Worm (Caenorhabditis elegans) whole organism, late embryonic: ENCODE data around the gene coh-1.

Source experiments
- T23F11.4 ChIP-seq: fragments of 200-800 bp; sonication (Bioruptor generic); optimal IDR thresholded peaks from 2 replicates; lab custom pipeline; 2018; ENCODE audit warnings: mild to moderate bottlenecking, missing genetic modification characterization, missing compliant biosample characterization
- Y22D7AL.16 ChIP-seq: sonication (generic microtip); optimal IDR thresholded peaks from 2 replicates; lab custom pipeline; 2016; ENCODE audit warnings: missing genetic modification characterization, missing compliant biosample characterization
- ahr-1 ChIP-seq: sonication (generic microtip); optimal IDR thresholded peaks from 2 replicates; lab custom pipeline; 2016; ENCODE audit warnings: missing genetic modification characterization, missing compliant biosample characterization
- ama-1 ChIP-seq: fragments of 150-350 bp; optimal IDR thresholded peaks from 2 replicates; lab custom pipeline; 2014
- ceh-18 ChIP-seq: sonication (generic microtip); optimal IDR thresholded peaks from 2 replicates; lab custom pipeline; 2016; ENCODE audit warnings: missing genetic modification characterization, missing compliant biosample characterization
- ceh-22 ChIP-seq: sonication (generic microtip); optimal IDR thresholded peaks from 2 replicates; lab custom pipeline; 2017; ENCODE audit warnings: missing biosample characterization, missing genetic modification characterization
- ceh-30 ChIP-seq: fragments of 150-350 bp; optimal IDR thresholded peaks from 2 replicates; lab custom pipeline; 2014; ENCODE audit warnings: missing biosample characterization, missing genetic modification characterization
- ceh-31 ChIP-seq: sonication (generic microtip); optimal IDR thresholded peaks from 2 replicates; lab custom pipeline; 2016; ENCODE audit warnings: missing genetic modification characterization, missing compliant biosample characterization
- ceh-34 ChIP-seq: sonication (generic microtip); optimal IDR thresholded peaks from 2 replicates; lab custom pipeline; 2016; ENCODE audit warnings: mild to moderate bottlenecking, missing genetic modification characterization, missing compliant biosample characterization
- dve-1 ChIP-seq: sonication (generic microtip); optimal IDR thresholded peaks from 2 replicates; lab custom pipeline; 2017; ENCODE audit warnings: antibody characterized with exemption, mild to moderate bottlenecking, missing genetic modification characterization, missing compliant biosample characterization
- elt-2 ChIP-seq: sonication (generic microtip); optimal IDR thresholded peaks from 2 replicates; lab custom pipeline; 2016; ENCODE audit warnings: missing genetic modification reagents, missing genetic modification characterization, missing compliant biosample characterization
- fkh-6 ChIP-seq: sonication (generic microtip); optimal IDR thresholded peaks from 2 replicates; lab custom pipeline; 2016; ENCODE audit warnings: missing genetic modification characterization, missing compliant biosample characterization
- hlh-13 ChIP-seq: fragments of 200-800 bp; sonication (Bioruptor generic); optimal IDR thresholded peaks from 2 replicates; lab custom pipeline; 2018; ENCODE audit warnings: mild to moderate bottlenecking, missing genetic modification characterization, missing compliant biosample characterization
- hlh-6 ChIP-seq: sonication (generic microtip); optimal IDR thresholded peaks from 2 replicates; lab custom pipeline; 2016; ENCODE audit warnings: missing genotype, missing genetic modification characterization, missing compliant biosample characterization
- lin-11 ChIP-seq: fragments of 200-800 bp; sonication (Bioruptor generic); optimal IDR thresholded peaks from 2 replicates; lab custom pipeline; 2018; ENCODE audit warnings: mild to moderate bottlenecking, missing genetic modification characterization, missing compliant biosample characterization
- madf-2 ChIP-seq: sonication (generic microtip); optimal IDR thresholded peaks from 2 replicates; lab custom pipeline; 2017; ENCODE audit warnings: missing genetic modification characterization, missing compliant biosample characterization
- nfya-1 ChIP-seq: sonication (generic microtip); optimal IDR thresholded peaks from 2 replicates; lab custom pipeline; 2017; ENCODE audit warnings: missing genetic modification characterization, mild to moderate bottlenecking, missing compliant biosample characterization, antibody characterized with exemption, moderate library complexity
- pag-3 ChIP-seq: sonication (generic microtip); optimal IDR thresholded peaks from 2 replicates; lab custom pipeline; 2016; ENCODE audit warnings: missing compliant biosample characterization, missing genetic modification characterization, borderline replicate concordance
- pax-1 ChIP-seq: fragments of 150-350 bp; optimal IDR thresholded peaks from 2 replicates; lab custom pipeline; 2014; ENCODE audit warnings: missing biosample characterization, missing genetic modification characterization
- pha-2 ChIP-seq: sonication (generic microtip); optimal IDR thresholded peaks from 2 replicates; lab custom pipeline; 2017; ENCODE audit warnings: mild to moderate bottlenecking, missing genetic modification characterization, missing compliant biosample characterization
- pqm-1 ChIP-seq: sonication (generic microtip); optimal IDR thresholded peaks from 2 replicates; lab custom pipeline; 2016; ENCODE audit warnings: missing genetic modification characterization, missing compliant biosample characterization
- pros-1 ChIP-seq: fragments of 150-350 bp; optimal IDR thresholded peaks from 2 replicates; lab custom pipeline; 2014; ENCODE audit warnings: missing biosample characterization, missing genetic modification reagents, missing genetic modification characterization
- ref-2 ChIP-seq: sonication (generic microtip); optimal IDR thresholded peaks from 2 replicates; lab custom pipeline; 2016; ENCODE audit warnings: missing genetic modification characterization, missing compliant biosample characterization
- sdc-2 ChIP-seq: sonication (generic microtip); optimal IDR thresholded peaks from 2 replicates; lab custom pipeline; 2016; ENCODE audit warnings: missing genotype, missing genetic modification characterization, missing compliant biosample characterization
- sox-2 ChIP-seq: fragments of 200-800 bp; sonication (Bioruptor generic); IDR thresholded peaks from 2 replicates; pipeline ENCODE4 v1.3.6; 2022; ENCODE audit warnings: missing genetic modification reagents, missing genetic modification characterization, missing compliant biosample characterization
- syd-9 ChIP-seq: sonication (generic microtip); optimal IDR thresholded peaks from 2 replicates; lab custom pipeline; 2016; ENCODE audit warnings: mild to moderate bottlenecking, missing genetic modification characterization, moderate library complexity, missing compliant biosample characterization
- tbx-7 ChIP-seq: sonication (generic microtip); optimal IDR thresholded peaks from 2 replicates; lab custom pipeline; 2016; ENCODE audit warnings: missing genotype, missing genetic modification characterization, missing compliant biosample characterization
- ttx-3 ChIP-seq: sonication (generic microtip); optimal IDR thresholded peaks from 2 replicates; lab custom pipeline; 2016; ENCODE audit warnings: missing genetic modification reagents, missing genetic modification characterization, missing compliant biosample characterization
- unc-3 ChIP-seq, 2 experiments: fragments of 200-800 bp in 1 of 2; sonication (Bioruptor generic) in 1 of 2; sonication (generic microtip) in 1 of 2; conservative IDR thresholded peaks in 1 of 2; optimal IDR thresholded peaks in 1 of 2; 2 replicates each; pipeline versions ENCODE4 v1.3.6 to Lab custom; 2016 to 2022; ENCODE audit warnings: missing compliant biosample characterization in 2 of 2, missing genetic modification characterization in 2 of 2, missing genetic modification reagents in 1 of 2
- zip-5 ChIP-seq: sonication (generic microtip); optimal IDR thresholded peaks from 2 replicates; lab custom pipeline; 2016; ENCODE audit warnings: missing genetic modification characterization, missing compliant biosample characterization

coh-1 gene

ce11 chrX:7455960-7456359 lies 18.9 kb downstream of the coh-1 start:
- TF ChIP-seq sdc-2 (no peak), ceh-31 (tag; lab: Kevin White, UChicago) (peak; percentile 47), ref-2 (tag; lab: Kevin White, UChicago) (peak; percentile 87), sox-2 (GFP tag; lab: Robert Waterston, UW) (peak; percentile 30; the same call in 1 of the 2 replicates), T23F11.4 (GFP tag; lab: Kevin White, UChicago) (peak; percentile 0), Y22D7AL.16 (tag; lab: Kevin White, UChicago) (no peak)

- TF ChIP-seq lin-11 (tag; lab: Kevin White, UChicago) = no peak
- TF ChIP-seq, all 69 proteins: peak for 0
These were observed 22.2 kb downstream of the coh-1 start for ce11 chrX:7452606-7453005.

- TF ChIP-seq ama-1 (lab: Kevin White, UChicago) (no peak), dve-1 (no peak), ttx-3 (tag; lab: Kevin White, UChicago) (no peak), pha-2 (tag; lab: Kevin White, UChicago) (no peak), pax-1 (tag; lab: Kevin White, UChicago) (no peak), T23F11.4 (GFP tag; lab: Kevin White, UChicago) (no peak), ceh-30 (no peak), ahr-1 (tag; lab: Kevin White, UChicago) (no peak)
These were observed 27.5 kb downstream of the coh-1 start for ce11 chrX:7447340-7447739.

ce11 chrX:7446485-7446884 lies 28.3 kb downstream of the coh-1 start:
- TF ChIP-seq pros-1 (tag; lab: Kevin White, UChicago) = no peak
- TF ChIP-seq unc-3 (GFP tag; conservative IDR thresholded peaks at IDR 0.05; lab: Robert Waterston, UW) = no peak
- no peak for TF ChIP-seq unc-3 (tag; optimal IDR thresholded peaks at IDR 0.05; lab: Kevin White, UChicago)
- TF ChIP-seq ref-2 (tag; lab: Kevin White, UChicago) = no peak
- TF ChIP-seq elt-2 (tag; lab: Kevin White, UChicago) = no peak
- no peak for TF ChIP-seq hlh-13 (GFP tag; lab: Kevin White, UChicago)
- TF ChIP-seq syd-9 (tag; lab: Kevin White, UChicago) = no peak
- TF ChIP-seq tbx-7 = no peak
- TF ChIP-seq pqm-1 (tag; lab: Kevin White, UChicago) = no peak
- no peak for TF ChIP-seq hlh-6 (tag; lab: Kevin White, UChicago)
- no peak for TF ChIP-seq ceh-34 (tag; lab: Kevin White, UChicago)
- no peak for TF ChIP-seq nfya-1 (tag; lab: Kevin White, UChicago)
- no peak for TF ChIP-seq ceh-22 (tag; lab: Kevin White, UChicago)
- no peak for TF ChIP-seq pag-3 (tag; lab: Kevin White, UChicago)
- TF ChIP-seq ceh-18 (tag; lab: Kevin White, UChicago) = no peak
- TF ChIP-seq dve-1 = no peak
- TF ChIP-seq madf-2 = no peak
- TF ChIP-seq, all 69 proteins: peak for 0

ce11 chrX:7445734-7446133 lies 29.1 kb downstream of the coh-1 start:
- TF ChIP-seq zip-5 (tag; lab: Kevin White, UChicago) = no peak
- peak; percentile 28 for TF ChIP-seq elt-2 (tag; lab: Kevin White, UChicago)

- TF ChIP-seq pha-2 (tag; lab: Kevin White, UChicago) (no peak), fkh-6 (tag; lab: Kevin White, UChicago) (no peak), ref-2 (tag; lab: Kevin White, UChicago) (peak; percentile 1), nfya-1 (tag; lab: Kevin White, UChicago) (peak; percentile 15)
These were observed 32.3 kb downstream of the coh-1 start, which contains the start of gene acl-12 for ce11 chrX:7442477-7442876. TSS of gene acl-12 (minus strand) at chrX:7442577.
